Worm (Caenorhabditis elegans): ENCODE results near the gene Y53F4B.36.

- TF ChIP-seq lin-14 (GFP tag; optimal IDR thresholded peaks at IDR 0.05): no peak
- no peak for TF ChIP-seq nhr-28 (tag; optimal IDR thresholded peaks at IDR 0.05)
- no peak for TF ChIP-seq unc-130 (tag; optimal IDR thresholded peaks at IDR 0.05)
- TF ChIP-seq lin-13 (GFP tag; optimal IDR thresholded peaks at IDR 0.05): no peak
- no peak for TF ChIP-seq unc-62 (GFP tag; optimal IDR thresholded peaks at IDR 0.05)
- TF ChIP-seq nhr-12 (tag; optimal IDR thresholded peaks at IDR 0.05): no peak
- TF ChIP-seq ama-1 (optimal IDR thresholded peaks at IDR 0.05): no peak
- no peak for TF ChIP-seq nhr-20 (tag; optimal IDR thresholded peaks at IDR 0.05)
- no peak for TF ChIP-seq hlh-4 (tag; optimal IDR thresholded peaks at IDR 0.05)
- TF ChIP-seq jun-1 (tag; optimal IDR thresholded peaks at IDR 0.05): no peak
- no peak for TF ChIP-seq isw-1 (GFP tag; IDR thresholded peaks at IDR 0.05)
- no peak for TF ChIP-seq sup-37 (GFP tag; optimal IDR thresholded peaks at IDR 0.05)
- no peak for TF ChIP-seq elt-3 (tag; optimal IDR thresholded peaks at IDR 0.05)
- no peak for TF ChIP-seq dsc-1 (tag; optimal IDR thresholded peaks at IDR 0.05)
These were observed 41.4 kb upstream of the Y53F4B.36 start, which contains the start of gene Y53F4B.24 for ce11 chrII:15134332-15134731.

Measured in whole organism, L1 larva.